Worm (Caenorhabditis elegans) whole organism, late embryonic: ENCODE measurements around the gene Y53F4B.5.

Source experiments
- C38D4.7 ChIP-seq: fragments of 200-800 bp; sonication (Bioruptor generic); optimal IDR thresholded peaks from 2 replicates; lab custom pipeline; 2018; ENCODE audit warnings: mild to moderate bottlenecking, missing genetic modification characterization, moderate library complexity, missing compliant biosample characterization
- ahr-1 ChIP-seq: sonication (generic microtip); optimal IDR thresholded peaks from 2 replicates; lab custom pipeline; 2016; ENCODE audit warnings: missing genetic modification characterization, missing compliant biosample characterization
- ceh-30 ChIP-seq: fragments of 150-350 bp; optimal IDR thresholded peaks from 2 replicates; lab custom pipeline; 2014; ENCODE audit warnings: missing biosample characterization, missing genetic modification characterization
- ceh-6 ChIP-seq: fragments of 200-800 bp; sonication (Bioruptor generic); optimal IDR thresholded peaks from 2 replicates; lab custom pipeline; 2018; ENCODE audit warnings: mild to moderate bottlenecking, missing genetic modification characterization, missing compliant biosample characterization
- fax-1 ChIP-seq: sonication (generic microtip); optimal IDR thresholded peaks from 2 replicates; lab custom pipeline; 2016; ENCODE audit warnings: missing genotype, missing genetic modification characterization, missing compliant biosample characterization
- fkh-10 ChIP-seq: fragments of 150-350 bp; optimal IDR thresholded peaks from 2 replicates; lab custom pipeline; 2014; ENCODE audit warnings: missing biosample characterization, missing genetic modification reagents, missing genetic modification characterization
- hlh-15 ChIP-seq: sonication (generic microtip); optimal IDR thresholded peaks from 2 replicates; lab custom pipeline; 2016; ENCODE audit warnings: missing genetic modification characterization, missing compliant biosample characterization
- nhr-11 ChIP-seq: fragments of 150-350 bp; optimal IDR thresholded peaks from 2 replicates; lab custom pipeline; 2014; ENCODE audit warnings: missing biosample characterization, missing genetic modification characterization
- nhr-232 ChIP-seq: sonication (generic microtip); optimal IDR thresholded peaks from 2 replicates; lab custom pipeline; 2016; ENCODE audit warnings: missing genetic modification characterization, missing compliant biosample characterization
- odd-2 ChIP-seq: sonication (generic microtip); optimal IDR thresholded peaks from 2 replicates; lab custom pipeline; 2017; ENCODE audit warnings: antibody characterized with exemption, mild to moderate bottlenecking, missing genetic modification characterization, missing compliant biosample characterization
- pag-3 ChIP-seq: sonication (generic microtip); optimal IDR thresholded peaks from 2 replicates; lab custom pipeline; 2016; ENCODE audit warnings: missing compliant biosample characterization, missing genetic modification characterization, borderline replicate concordance
- pha-4 ChIP-seq: fragments of 150-350 bp; optimal IDR thresholded peaks from 2 replicates; lab custom pipeline; 2018; ENCODE audit warnings: missing biosample characterization, missing genetic modification reagents, missing genetic modification characterization
- pqm-1 ChIP-seq: sonication (generic microtip); optimal IDR thresholded peaks from 2 replicates; lab custom pipeline; 2016; ENCODE audit warnings: missing genetic modification characterization, missing compliant biosample characterization
- syd-9 ChIP-seq: sonication (generic microtip); optimal IDR thresholded peaks from 2 replicates; lab custom pipeline; 2016; ENCODE audit warnings: mild to moderate bottlenecking, missing genetic modification characterization, moderate library complexity, missing compliant biosample characterization

DNA sequence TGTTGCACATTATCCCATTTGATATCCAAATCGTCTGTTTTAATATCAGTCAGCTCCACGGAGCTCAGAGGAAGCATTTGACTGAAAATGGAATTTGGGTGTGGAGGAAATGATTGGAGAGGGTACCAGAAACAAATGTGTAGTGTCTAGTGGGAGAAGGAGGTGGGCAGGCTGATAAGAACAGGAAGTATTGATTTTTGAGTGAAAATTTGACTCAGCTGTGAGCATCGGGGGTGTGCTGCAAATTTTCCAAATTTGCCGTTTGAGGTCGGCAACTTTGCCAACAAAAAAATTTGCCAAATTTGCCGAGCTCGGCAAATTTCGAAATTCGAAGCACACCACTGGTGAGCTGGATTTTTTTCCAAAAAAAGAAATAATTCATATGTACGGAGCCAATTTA is 25.7 kb downstream of the Y53F4B.5 start, which contains the start of gene Y53F4B.1:
- TF ChIP-seq syd-9 (tag; lab: Kevin White, UChicago) (no peak), hlh-15 (tag; lab: Kevin White, UChicago) (no peak), ceh-6 (GFP tag; lab: Kevin White, UChicago) (no peak), pqm-1 (tag; lab: Kevin White, UChicago) (no peak), fkh-10 (GFP tag; lab: Kevin White, UChicago) (no peak), ahr-1 (no peak), fax-1 (tag; lab: Kevin White, UChicago) (no peak), odd-2 (tag; lab: Kevin White, UChicago) (no peak), C38D4.7 (GFP tag; lab: Kevin White, UChicago) (no peak), pag-3 (tag; lab: Kevin White, UChicago) (no peak), ceh-30 (tag; lab: Kevin White, UChicago) (no peak), pha-4 (tag; lab: Kevin White, UChicago) (no peak), nhr-11 (no peak), nhr-232 (no peak)
